Fruit fly (Drosophila melanogaster) whole organism, pupa: ENCODE measurements around the gene Tmem43.

Experiments used
- CG10348 ChIP-seq: fragments of 200-800 bp; sonication (Bioruptor generic); IDR thresholded peaks from 2 replicates; pipeline ENCODE4 v1.3.6; 2022; ENCODE audit warnings: missing biosample characterization, missing genetic modification characterization
- CG14655 ChIP-seq: fragments of 200-800 bp; sonication (Bioruptor generic); optimal IDR thresholded peaks from 3 replicates; lab custom pipeline; 2017; ENCODE audit warnings: mild to moderate bottlenecking, missing biosample characterization, missing genetic modification reagents, missing genetic modification characterization
- CG15710 ChIP-seq: fragments of 200-800 bp; sonication (Bioruptor generic); optimal IDR thresholded peaks from 2 replicates; lab custom pipeline; 2018; ENCODE audit warnings: missing biosample characterization, mild to moderate bottlenecking, missing genetic modification characterization, moderate library complexity
- CG4496 ChIP-seq: fragments of 200-800 bp; sonication (Bioruptor generic); IDR thresholded peaks from 3 replicates; pipeline ENCODE4 v1.3.6; 2022; ENCODE audit warnings: missing biosample characterization, missing genetic modification characterization
- CG8159 ChIP-seq: fragments of 200-800 bp; sonication (Bioruptor generic); optimal IDR thresholded peaks from 3 replicates; lab custom pipeline; 2018; ENCODE audit warnings: missing biosample characterization, mild to moderate bottlenecking, missing genetic modification characterization, moderate library complexity
- CG8301 ChIP-seq: fragments of 200-800 bp; sonication (Bioruptor generic); optimal IDR thresholded peaks from 2 replicates; lab custom pipeline; 2018; ENCODE audit warnings: missing biosample characterization, mild to moderate bottlenecking, missing genetic modification characterization
- CG9948 ChIP-seq: fragments of 200-800 bp; sonication (Bioruptor generic); optimal IDR thresholded peaks from 2 replicates; lab custom pipeline; 2018; ENCODE audit warnings: missing biosample characterization, mild to moderate bottlenecking, missing genetic modification characterization, moderate library complexity
- D1 ChIP-seq: fragments of 200-800 bp; sonication (Bioruptor generic); optimal IDR thresholded peaks from 2 replicates; lab custom pipeline; 2018; ENCODE audit warnings: missing biosample characterization, mild to moderate bottlenecking, missing genetic modification characterization, moderate library complexity
- Ets98B ChIP-seq: fragments of 200-800 bp; sonication (Bioruptor generic); IDR thresholded peaks from 2 replicates; pipeline ENCODE4 v1.3.6; 2022; ENCODE audit warnings: missing biosample characterization, missing genetic modification characterization
- Pif1B ChIP-seq: fragments of 200-800 bp; sonication (Bioruptor generic); optimal IDR thresholded peaks from 3 replicates; lab custom pipeline; 2016; ENCODE audit warnings: missing biosample characterization, missing genetic modification characterization
- rn ChIP-seq: fragments of 200-800 bp; sonication (Bioruptor generic); IDR thresholded peaks from 2 replicates; pipeline ENCODE4 v1.3.6; 2022; ENCODE audit warnings: missing biosample characterization, missing genetic modification characterization

DNA sequence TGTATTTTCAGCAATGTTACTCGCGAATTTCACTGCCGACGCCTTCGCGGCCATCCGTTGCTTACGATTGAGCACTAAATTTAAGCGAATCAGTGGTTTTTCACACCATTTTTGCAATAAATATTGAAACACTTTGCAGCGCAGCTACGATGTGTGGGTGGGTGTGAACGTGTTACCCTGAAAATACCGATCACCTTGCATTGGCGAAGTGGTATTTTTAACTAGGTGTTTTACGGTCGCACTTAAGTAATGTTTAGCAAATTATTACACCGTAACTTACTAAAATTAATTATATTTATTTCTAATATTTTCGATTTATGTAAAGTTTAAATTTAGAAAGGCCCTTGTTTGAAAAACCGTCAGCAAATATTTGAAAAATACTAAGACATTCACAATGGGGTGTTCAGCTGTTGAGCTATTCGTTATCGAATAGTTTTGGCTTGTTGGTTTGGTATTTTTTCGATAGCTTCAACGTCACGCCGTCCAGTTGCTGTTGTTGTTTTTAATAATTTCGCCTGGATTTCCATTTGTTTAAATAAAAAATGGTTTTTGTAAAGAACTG, 21.1 kb upstream of the Tmem43 start, which contains the start of the genes syd and Srp9:
- TF ChIP-seq CG15710: no peak
- no peak for TF ChIP-seq CG4496 (GFP tag; lab: Robert Waterston, UW)
- TF ChIP-seq D1 (tag; lab: Kevin White, UChicago): no peak
- TF ChIP-seq Ets98B (GFP tag; lab: Robert Waterston, UW): no peak
- no peak for TF ChIP-seq CG8301
- TF ChIP-seq rn (GFP tag; lab: Robert Waterston, UW): no peak
- no peak for TF ChIP-seq CG14655 (GFP tag; lab: Kevin White, UChicago)
- TF ChIP-seq CG8159: no peak
- no peak for TF ChIP-seq CG10348 (GFP tag; lab: Robert Waterston, UW)
- no peak for TF ChIP-seq Pif1B (GFP tag; lab: Kevin White, UChicago)
- TF ChIP-seq CG9948: no peak
